Worm (Caenorhabditis elegans) whole organism, L3 larva: ENCODE data around the gene T12D8.5.

ENCODE experiments used
- R02D3.7 ChIP-seq: fragments of 150-350 bp; optimal IDR thresholded peaks from 2 replicates; lab custom pipeline; 2014; ENCODE audit warnings: missing biosample characterization, missing genetic modification characterization
- ZK546.5 ChIP-seq: sonication (generic microtip); optimal IDR thresholded peaks from 2 replicates; lab custom pipeline; 2017; ENCODE audit warnings: missing biosample characterization, missing genetic modification characterization
- aly-2 ChIP-seq: fragments of 150-350 bp; optimal IDR thresholded peaks from 2 replicates; lab custom pipeline; 2014; ENCODE audit warnings: missing biosample characterization, missing genetic modification characterization
- ama-1 ChIP-seq: fragments of 150-350 bp; optimal IDR thresholded peaks from 2 replicates; lab custom pipeline; 2018
- ceh-16 ChIP-seq: sonication (generic microtip); optimal IDR thresholded peaks from 2 replicates; lab custom pipeline; 2017; ENCODE audit warnings: missing biosample characterization, missing genetic modification characterization
- ceh-28 ChIP-seq: fragments of 150-350 bp; optimal IDR thresholded peaks from 2 replicates; lab custom pipeline; 2014; ENCODE audit warnings: missing biosample characterization, missing genetic modification reagents, missing genetic modification characterization
- ceh-9 ChIP-seq: sonication (generic microtip); optimal IDR thresholded peaks from 2 replicates; lab custom pipeline; 2018; ENCODE audit warnings: missing biosample characterization, missing genetic modification characterization
- daf-12 ChIP-seq: fragments of 150-350 bp; optimal IDR thresholded peaks from 2 replicates; lab custom pipeline; 2014; ENCODE audit warnings: missing biosample characterization, missing genetic modification reagents, missing genetic modification characterization
- egl-5 ChIP-seq: fragments of 150-350 bp; optimal IDR thresholded peaks from 2 replicates; lab custom pipeline; 2017; ENCODE audit warnings: missing biosample characterization, missing genetic modification reagents, missing genetic modification characterization, inconsistent platforms
- elt-1 ChIP-seq: fragments of 150-350 bp; optimal IDR thresholded peaks from 2 replicates; lab custom pipeline; 2014; ENCODE audit warnings: missing biosample characterization, missing genetic modification characterization
- elt-2 ChIP-seq: sonication (generic microtip); optimal IDR thresholded peaks from 2 replicates; lab custom pipeline; 2016; ENCODE audit warnings: missing genetic modification reagents, mild to moderate bottlenecking, missing genetic modification characterization, missing compliant biosample characterization
- eor-1 ChIP-seq, 2 experiments: fragments of 150-350 bp; optimal IDR thresholded peaks; 2 replicates each; lab custom pipeline; 2014 to 2018; ENCODE audit warnings: missing biosample characterization in 2 of 2, missing genetic modification characterization in 2 of 2
- fkh-10 ChIP-seq: sonication (generic microtip); optimal IDR thresholded peaks from 2 replicates; lab custom pipeline; 2017; ENCODE audit warnings: missing biosample characterization, missing genetic modification reagents, missing genetic modification characterization
- fkh-2 ChIP-seq: fragments of 150-350 bp; optimal IDR thresholded peaks from 2 replicates; lab custom pipeline; 2014; ENCODE audit warnings: missing biosample characterization, missing genetic modification reagents, missing genetic modification characterization
- hmg-11 ChIP-seq: sonication (generic microtip); optimal IDR thresholded peaks from 2 replicates; lab custom pipeline; 2016; ENCODE audit warnings: missing genetic modification characterization, missing compliant biosample characterization
- lin-15B ChIP-seq: fragments of 150-350 bp; optimal IDR thresholded peaks from 2 replicates; lab custom pipeline; 2014; ENCODE audit warnings: missing biosample characterization, missing genetic modification characterization
- lin-39 ChIP-seq: fragments of 150-350 bp; optimal IDR thresholded peaks from 2 replicates; lab custom pipeline; 2018; ENCODE audit warnings: missing biosample characterization, missing genetic modification reagents, missing genetic modification characterization
- lsy-12 ChIP-seq: sonication (generic microtip); optimal IDR thresholded peaks from 2 replicates; lab custom pipeline; 2016; ENCODE audit warnings: mild to moderate bottlenecking, missing genetic modification characterization, missing compliant biosample characterization
- mml-1 ChIP-seq: fragments of 150-350 bp; sonication (generic microtip); optimal IDR thresholded peaks from 3 replicates; lab custom pipeline; 2014; ENCODE audit warnings: missing biosample characterization, missing genetic modification characterization
- nhr-11 ChIP-seq: fragments of 150-350 bp; optimal IDR thresholded peaks from 2 replicates; lab custom pipeline; 2014; ENCODE audit warnings: missing biosample characterization, missing genetic modification characterization
- nhr-12 ChIP-seq: fragments of 150-350 bp; optimal IDR thresholded peaks from 2 replicates; lab custom pipeline; 2014; ENCODE audit warnings: missing biosample characterization, missing genetic modification characterization
- nhr-23 ChIP-seq: fragments of 150-350 bp; optimal IDR thresholded peaks from 2 replicates; lab custom pipeline; 2014; ENCODE audit warnings: missing biosample characterization, missing genetic modification reagents, missing genetic modification characterization
- nhr-237 ChIP-seq: fragments of 150-350 bp; optimal IDR thresholded peaks from 2 replicates; lab custom pipeline; 2014; ENCODE audit warnings: missing biosample characterization, missing genetic modification characterization
- nhr-25 ChIP-seq: sonication (generic microtip); optimal IDR thresholded peaks from 2 replicates; lab custom pipeline; 2017; ENCODE audit warnings: missing biosample characterization, missing genetic modification characterization
- nhr-28 ChIP-seq: fragments of 150-350 bp; optimal IDR thresholded peaks from 2 replicates; lab custom pipeline; 2014; ENCODE audit warnings: missing biosample characterization, missing genetic modification characterization
- nhr-67 ChIP-seq: fragments of 150-350 bp; optimal IDR thresholded peaks from 2 replicates; lab custom pipeline; 2014; ENCODE audit warnings: missing biosample characterization, missing genetic modification characterization
- nhr-77 ChIP-seq: fragments of 150-350 bp; optimal IDR thresholded peaks from 2 replicates; lab custom pipeline; 2014; ENCODE audit warnings: missing biosample characterization, missing genetic modification characterization
- pha-4 ChIP-seq: fragments of 150-350 bp; optimal IDR thresholded peaks from 2 replicates; lab custom pipeline; 2014; ENCODE audit warnings: missing biosample characterization, missing genetic modification reagents, missing genetic modification characterization
- sea-2 ChIP-seq: fragments of 150-350 bp; sonication (generic microtip); optimal IDR thresholded peaks from 4 replicates; lab custom pipeline; 2014; ENCODE audit warnings: missing biosample characterization, missing genetic modification reagents, missing genetic modification characterization
- tbx-2 ChIP-seq: sonication (generic microtip); optimal IDR thresholded peaks from 2 replicates; lab custom pipeline; 2016; ENCODE audit warnings: mild to moderate bottlenecking, missing genetic modification characterization, missing compliant biosample characterization
- unc-62 ChIP-seq: fragments of 150-350 bp; sonication (generic microtip); optimal IDR thresholded peaks from 4 replicates; lab custom pipeline; 2014; ENCODE audit warnings: missing biosample characterization, missing genetic modification reagents, missing genetic modification characterization
- zag-1 ChIP-seq: fragments of 150-350 bp; optimal IDR thresholded peaks from 2 replicates; lab custom pipeline; 2014; ENCODE audit warnings: missing biosample characterization, missing genetic modification characterization

Gene T12D8.5

ce11 chrIII:13659028-13659427 is 32.4 kb upstream of the T12D8.5 start:
- TF ChIP-seq fkh-2 (tag; lab: Kevin White, UChicago) (no peak), nhr-23 (tag; lab: Kevin White, UChicago) (peak; percentile 45), nhr-25 (peak; percentile 40), elt-1 (tag; lab: Kevin White, UChicago) (peak; percentile 69)
- TF ChIP-seq, all 47 proteins: peak for 3

DNA sequence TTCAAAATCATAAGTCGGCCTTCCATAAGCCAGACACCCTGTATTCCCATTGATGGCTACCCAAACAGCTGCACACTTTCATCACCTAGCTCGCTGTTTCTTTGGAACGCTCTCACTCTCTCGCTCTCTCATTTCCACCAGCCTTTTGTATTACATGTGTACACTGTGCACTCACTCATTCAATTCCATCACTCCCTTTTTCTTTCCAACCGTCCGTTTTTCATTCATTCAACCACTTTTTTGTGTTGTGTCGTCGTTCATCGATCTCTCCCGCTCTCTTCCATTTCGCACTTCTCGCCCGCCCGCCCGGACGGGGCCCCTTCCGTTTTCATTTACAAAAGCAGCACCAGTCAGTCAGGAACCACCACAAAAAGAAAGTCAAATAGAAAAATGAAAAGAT is 31.4 kb upstream of the T12D8.5 start:
- TF ChIP-seq hmg-11 (tag; lab: Kevin White, UChicago) (peak; percentile 16), pha-4 (tag; lab: Kevin White, UChicago) (peak; percentile 80), elt-2 (tag; lab: Kevin White, UChicago) (peak; percentile 37), mml-1 (tag; lab: Kevin White, UChicago) (no peak)
- TF ChIP-seq, all 47 proteins: peak for 3

DNA sequence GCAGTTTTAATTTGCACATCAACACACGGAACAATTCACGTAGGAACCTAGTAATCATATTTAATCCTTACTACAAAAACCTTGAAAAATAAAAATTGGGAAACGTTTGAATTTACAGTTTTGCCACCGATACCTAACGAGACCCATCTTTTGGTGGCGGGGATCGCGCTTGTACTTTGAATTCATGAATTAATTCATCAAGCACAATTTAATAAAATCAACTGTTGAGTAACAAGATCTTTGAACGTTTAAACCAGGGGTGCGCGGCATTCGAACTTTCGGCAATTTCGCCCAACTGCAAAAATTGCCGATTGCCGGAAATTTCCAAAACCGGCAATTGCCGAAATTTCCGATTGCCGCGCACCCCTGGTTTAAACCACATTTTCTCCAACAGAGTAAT is 30.1 kb upstream of the T12D8.5 start:
- TF ChIP-seq ceh-16 (tag; lab: Kevin White, UChicago) (no peak), daf-12 (tag; lab: Kevin White, UChicago) (no peak), nhr-25 (no peak), elt-2 (tag; lab: Kevin White, UChicago) (no peak), ceh-9 (tag; lab: Kevin White, UChicago) (no peak), nhr-28 (tag; lab: Kevin White, UChicago) (no peak), ZK546.5 (tag; lab: Kevin White, UChicago) (no peak), lin-15B (tag; lab: Kevin White, UChicago) (no peak), fkh-10 (GFP tag; lab: Kevin White, UChicago) (no peak), ceh-28 (no peak)

- TF ChIP-seq aly-2 (tag; lab: Kevin White, UChicago) (no peak), unc-62 (GFP tag; lab: Kevin White, UChicago) (no peak), lin-39 (no peak), tbx-2 (tag; lab: Kevin White, UChicago) (no peak), sea-2 (GFP tag; lab: Kevin White, UChicago) (no peak), ama-1 (lab: Kevin White, UChicago) (no peak), nhr-25 (no peak), R02D3.7 (tag; lab: Kevin White, UChicago) (no peak), pha-4 (tag; lab: Kevin White, UChicago) (no peak), nhr-12 (tag; lab: Kevin White, UChicago) (no peak), eor-1 (tag; optimal IDR thresholded peaks at IDR 0.05; lab: Kevin White, UChicago) (no peak), lsy-12 (tag; lab: Kevin White, UChicago) (no peak), egl-5 (no peak), ZK546.5 (tag; lab: Kevin White, UChicago) (no peak)
- TF ChIP-seq, all 47 proteins: peak for 0
Observed at ce11 chrIII:13654950-13655349, 28.4 kb upstream of the T12D8.5 start.

- TF ChIP-seq pha-4 (tag; lab: Kevin White, UChicago) (no peak), nhr-67 (tag; lab: Kevin White, UChicago) (no peak), egl-5 (no peak), R02D3.7 (tag; lab: Kevin White, UChicago) (no peak), unc-62 (GFP tag; lab: Kevin White, UChicago) (no peak), nhr-11 (no peak), nhr-77 (tag; lab: Kevin White, UChicago) (no peak), ama-1 (lab: Kevin White, UChicago) (no peak), fkh-10 (GFP tag; lab: Kevin White, UChicago) (no peak), nhr-237 (tag; lab: Kevin White, UChicago) (no peak), ceh-28 (no peak), zag-1 (tag; lab: Kevin White, UChicago) (no peak)
Observed at ce11 chrIII:13652708-13653107, 26.1 kb upstream of the T12D8.5 start.

DNA sequence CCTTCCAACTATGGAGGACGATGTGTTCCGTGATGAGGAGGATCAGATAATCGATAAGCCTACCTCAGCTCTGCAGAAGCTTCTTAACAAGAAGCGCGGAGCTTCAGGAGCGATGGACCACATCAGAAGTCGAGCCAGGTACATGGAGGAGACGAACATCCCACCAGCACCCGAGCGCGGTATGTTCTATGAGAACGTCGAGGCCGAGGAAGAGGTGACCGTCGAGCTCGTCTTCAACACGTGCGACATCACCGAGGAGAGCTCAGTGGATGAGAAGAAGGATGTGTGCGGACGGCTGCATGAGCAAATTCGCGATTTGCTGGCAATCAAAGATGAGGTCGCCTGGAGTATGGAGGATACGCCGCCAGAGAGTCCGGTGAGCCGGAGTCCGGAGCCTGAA is 25.4 kb upstream of the T12D8.5 start:
- TF ChIP-seq pha-4 (tag; lab: Kevin White, UChicago), result no peak
- TF ChIP-seq unc-62 (GFP tag; lab: Kevin White, UChicago), result no peak
- no peak for TF ChIP-seq lin-15B (tag; lab: Kevin White, UChicago)
- no peak for TF ChIP-seq daf-12 (tag; lab: Kevin White, UChicago)
